Fruit fly (Drosophila melanogaster) whole organism, wandering third instar larva: ENCODE data around the gene Spn.

Experiments
- CG32264 ChIP-seq: fragments of 200-800 bp; sonication (Bioruptor generic); optimal IDR thresholded peaks from 2 replicates; lab custom pipeline; 2016; ENCODE audit warnings: missing biosample characterization, missing genetic modification characterization
- CrebA ChIP-seq: fragments of 200-800 bp; sonication (Bioruptor generic); optimal IDR thresholded peaks from 2 replicates; lab custom pipeline; 2016; ENCODE audit warnings: missing biosample characterization, mild to moderate bottlenecking, missing genetic modification characterization, borderline replicate concordance
- Dfd ChIP-seq: fragments of >200 bp; optimal IDR thresholded peaks from 2 replicates; lab custom pipeline; 2017; ENCODE audit warnings: missing biosample characterization, missing genetic modification characterization
- Dif ChIP-seq: fragments of 200-275, 200-300 bp; sonication (Bioruptor generic); optimal IDR thresholded peaks from 2 replicates; lab custom pipeline; 2018; ENCODE audit warnings: missing biosample characterization, missing genetic modification characterization; ENCODE audit not compliant: partially characterized antibody
- GATAd ChIP-seq: sonication (Bioruptor generic); optimal IDR thresholded peaks from 2 replicates; lab custom pipeline; 2016; ENCODE audit warnings: missing biosample characterization, missing genetic modification characterization
- HLH106 ChIP-seq: fragments of 200-800 bp; optimal IDR thresholded peaks from 3 replicates; lab custom pipeline; 2019; ENCODE audit warnings: missing biosample characterization, mild to moderate bottlenecking, missing genetic modification characterization, moderate library complexity
- Hr78 ChIP-seq: fragments of >200 bp; optimal IDR thresholded peaks from 2 replicates; lab custom pipeline; 2017; ENCODE audit warnings: missing biosample characterization, missing genetic modification characterization
- Hr83 ChIP-seq: fragments of 200-300 bp; sonication (Bioruptor generic); optimal IDR thresholded peaks from 2 replicates; lab custom pipeline; 2016; ENCODE audit warnings: missing biosample characterization, mild to moderate bottlenecking, missing genetic modification characterization, moderate library complexity; ENCODE audit not compliant: poor library complexity, severe bottlenecking
- Jra ChIP-seq: sonication (Bioruptor generic); optimal IDR thresholded peaks from 2 replicates; lab custom pipeline; 2016; ENCODE audit warnings: missing biosample characterization, missing genetic modification characterization
- OdsH ChIP-seq: fragments of 200-800 bp; sonication (Bioruptor generic); optimal IDR thresholded peaks from 2 replicates; lab custom pipeline; 2016; ENCODE audit warnings: missing biosample characterization, mild to moderate bottlenecking, missing genetic modification characterization
- Rel ChIP-seq, 2 experiments: fragments of 200-800 bp; sonication (Bioruptor generic) in 1 of 2; optimal IDR thresholded peaks; 2 replicates in 1 of 2; 3 replicates in 1 of 2; lab custom pipeline; 2016 to 2019; ENCODE audit warnings: mild to moderate bottlenecking in 2 of 2, missing biosample characterization in 2 of 2, missing genetic modification characterization in 2 of 2, moderate library complexity in 1 of 2
- Sp1 ChIP-seq: fragments of 200-800 bp; sonication (Bioruptor generic); optimal IDR thresholded peaks from 3 replicates; lab custom pipeline; 2019; ENCODE audit warnings: missing biosample characterization, mild to moderate bottlenecking, missing genetic modification characterization, moderate library complexity
- Vsx2 ChIP-seq: fragments of 200-300, 225-300 bp; sonication (Bioruptor generic); optimal IDR thresholded peaks from 2 replicates; lab custom pipeline; 2018; ENCODE audit warnings: missing biosample characterization, missing genetic modification characterization; ENCODE audit not compliant: partially characterized antibody
- br ChIP-seq: fragments of 200-800 bp; sonication (Bioruptor generic); optimal IDR thresholded peaks from 2 replicates; lab custom pipeline; 2016; ENCODE audit warnings: missing biosample characterization, missing genetic modification characterization
- brk ChIP-seq: fragments of 200-800 bp; sonication (Bioruptor generic); optimal IDR thresholded peaks from 2 replicates; lab custom pipeline; 2016; ENCODE audit warnings: missing biosample characterization, mild to moderate bottlenecking, missing genetic modification characterization
- dl ChIP-seq, 2 experiments: fragments of 175-275, 200-275 bp in 1 of 2; fragments of 200-275 bp in 1 of 2; sonication (Bioruptor generic); optimal IDR thresholded peaks; lab custom pipeline; 2018; ENCODE audit warnings: mild to moderate bottlenecking in 2 of 2, missing biosample characterization in 2 of 2, missing genetic modification characterization in 2 of 2, moderate library complexity in 2 of 2; ENCODE audit not compliant: partially characterized antibody in 2 of 2, insufficient read depth in 1 of 2
- dsf ChIP-seq: sonication (Bioruptor generic); optimal IDR thresholded peaks from 2 replicates; lab custom pipeline; 2016; ENCODE audit warnings: missing biosample characterization, missing genetic modification characterization, borderline replicate concordance
- ey ChIP-seq: fragments of 200-800 bp; sonication (Bioruptor generic); optimal IDR thresholded peaks from 2 replicates; lab custom pipeline; 2016; ENCODE audit warnings: missing biosample characterization, missing genetic modification characterization
- fru ChIP-seq: fragments of 200-800 bp; sonication (Bioruptor generic); optimal IDR thresholded peaks from 3 replicates; lab custom pipeline; 2016; ENCODE audit warnings: missing biosample characterization, mild to moderate bottlenecking, missing genetic modification characterization
- h ChIP-seq: fragments of 200-800 bp; sonication (Bioruptor generic); optimal IDR thresholded peaks from 3 replicates; lab custom pipeline; 2016; ENCODE audit warnings: missing biosample characterization, mild to moderate bottlenecking, missing genetic modification characterization
- jim ChIP-seq: fragments of 175-275, 200-325 bp; sonication (Bioruptor generic); optimal IDR thresholded peaks from 2 replicates; lab custom pipeline; 2016; ENCODE audit warnings: missing biosample characterization, mild to moderate bottlenecking, missing genetic modification characterization
- lola ChIP-seq: fragments of >200 bp; optimal IDR thresholded peaks from 2 replicates; lab custom pipeline; 2017; ENCODE audit warnings: missing biosample characterization, missing genetic modification characterization
- pan ChIP-seq: fragments of >200 bp; optimal IDR thresholded peaks from 2 replicates; lab custom pipeline; 2017
- rgr ChIP-seq: fragments of 200-800 bp; sonication (Bioruptor generic); optimal IDR thresholded peaks from 3 replicates; lab custom pipeline; 2016; ENCODE audit warnings: missing biosample characterization, mild to moderate bottlenecking, missing genetic modification characterization
- sage ChIP-seq: fragments of 200-800 bp; sonication (Bioruptor generic); optimal IDR thresholded peaks from 2 replicates; lab custom pipeline; 2016; ENCODE audit warnings: missing biosample characterization, mild to moderate bottlenecking, missing genetic modification characterization
- sv ChIP-seq: fragments of 200-800 bp; sonication (Bioruptor generic); optimal IDR thresholded peaks from 3 replicates; lab custom pipeline; 2016; ENCODE audit warnings: missing biosample characterization, missing genetic modification characterization
- tai ChIP-seq: sonication (Bioruptor generic); optimal IDR thresholded peaks from 2 replicates; lab custom pipeline; 2016; ENCODE audit warnings: missing biosample characterization, missing genetic modification characterization
- usp ChIP-seq: fragments of >200 bp; optimal IDR thresholded peaks from 2 replicates; lab custom pipeline; 2017; ENCODE audit warnings: missing biosample characterization, missing genetic modification characterization
- woc ChIP-seq: sonication (Bioruptor generic); optimal IDR thresholded peaks from 2 replicates; lab custom pipeline; 2016; ENCODE audit warnings: missing biosample characterization, mild to moderate bottlenecking, missing genetic modification characterization

Spn gene

dm6 chr3L:2579557-2580224 lies 25.6 kb upstream of the Spn start:
- TF ChIP-seq HLH106 (tag; lab: Kevin White, UChicago) (no peak), Rel (GFP tag; optimal IDR thresholded peaks at IDR 0.05; lab: Kevin White, UChicago) (no peak), Rel (tag; optimal IDR thresholded peaks at IDR 0.05; lab: Kevin White, UChicago) (peak; percentile 96)
- TF ChIP-seq, all 38 proteins: peak for 1

- TF ChIP-seq h (GFP tag; lab: Kevin White, UChicago) (peak; percentile 7), Sp1 (peak; percentile 15), Vsx2 (GFP tag; lab: Kevin White, UChicago) (no peak), Hr83 (no peak), ey (peak; percentile 28), tai (GFP tag; lab: Kevin White, UChicago) (peak; percentile 13), Dfd (GFP tag; lab: Kevin White, UChicago) (no peak), OdsH (GFP tag; lab: Kevin White, UChicago) (peak; percentile 3), fru (peak; percentile 23), HLH106 (tag; lab: Kevin White, UChicago) (peak; percentile 1), dl (GFP tag; optimal IDR thresholded peaks at IDR 0.05; lab: Kevin White, UChicago; ENCODE audit: insufficient read depth in 1 of 2, partially characterized antibody in 2 of 2) (no peak), rgr (GFP tag; lab: Kevin White, UChicago) (peak; percentile 32), sv (peak; percentile 56), jim (GFP tag; lab: Kevin White, UChicago) (no peak)
Measured at dm6 chr3L:2578737-2579136, 24.6 kb upstream of the Spn start.

- TF ChIP-seq Jra (GFP tag; lab: Kevin White, UChicago), result no peak
- TF ChIP-seq pan, result no peak
- TF ChIP-seq jim (GFP tag; lab: Kevin White, UChicago), result no peak
- no peak for TF ChIP-seq Dif (GFP tag; lab: Kevin White, UChicago)
- TF ChIP-seq CrebA (GFP tag; lab: Kevin White, UChicago), result no peak
- TF ChIP-seq sv, result no peak
- TF ChIP-seq Dfd (GFP tag; lab: Kevin White, UChicago), result no peak
- no peak for TF ChIP-seq Hr78
- no peak for TF ChIP-seq rgr (GFP tag; lab: Kevin White, UChicago)
- TF ChIP-seq woc (GFP tag; lab: Kevin White, UChicago), result no peak
- no peak for TF ChIP-seq fru
- TF ChIP-seq brk, result no peak
- no peak for TF ChIP-seq br (GFP tag; lab: Kevin White, UChicago)
- no peak for TF ChIP-seq GATAd (GFP tag; lab: Kevin White, UChicago)
- TF ChIP-seq CG32264, result no peak
- no peak for TF ChIP-seq lola (GFP tag; lab: Kevin White, UChicago)
- no peak for TF ChIP-seq usp (GFP tag; lab: Kevin White, UChicago)
- TF ChIP-seq, all 38 proteins: peak for 0
Measured at dm6 chr3L:2578315-2578714, 24.2 kb upstream of the Spn start.

- TF ChIP-seq lola (GFP tag; lab: Kevin White, UChicago), result no peak
- peak; percentile 15 for TF ChIP-seq brk
- TF ChIP-seq fru, result peak; percentile 26
- peak; percentile 11 for TF ChIP-seq sage (GFP tag; lab: Kevin White, UChicago)
- TF ChIP-seq HLH106 (tag; lab: Kevin White, UChicago), result no peak
- TF ChIP-seq, all 38 proteins: peak for 3
Measured at dm6 chr3L:2577096-2577831, 23.2 kb upstream of the Spn start.

dm6 chr3L:2575240-2575639 lies 21.1 kb upstream of the Spn start:
- no peak for TF ChIP-seq sage (GFP tag; lab: Kevin White, UChicago)
- TF ChIP-seq Dfd (GFP tag; lab: Kevin White, UChicago), result no peak
- no peak for TF ChIP-seq dsf
- TF ChIP-seq Vsx2 (GFP tag; lab: Kevin White, UChicago), result no peak
- TF ChIP-seq CrebA (GFP tag; lab: Kevin White, UChicago), result no peak
- TF ChIP-seq Hr83, result no peak
- no peak for TF ChIP-seq brk
- no peak for TF ChIP-seq sv
- TF ChIP-seq, all 38 proteins: peak for 0
